Fruit fly (Drosophila melanogaster): ENCODE measurements around the gene Amnionless.

The Amnionless gene

dm6 chr2L:297480-298284 lies 8.7 kb upstream of the Amnionless start, which contains the start of gene Pi3K21B (continued):
- peak; percentile 38 for TF ChIP-seq schlank (tag; optimal IDR thresholded peaks at IDR 0.05)
- TF ChIP-seq CG9609 (GFP tag; optimal IDR thresholded peaks at IDR 0.05): peak; percentile 92
- TF ChIP-seq trh (GFP tag; optimal IDR thresholded peaks at IDR 0.05): peak; percentile 78
- peak; percentile 87 for TF ChIP-seq CG5245 (GFP tag; optimal IDR thresholded peaks at IDR 0.05)
- peak; percentile 86 for TF ChIP-seq row (GFP tag; IDR thresholded peaks at IDR 0.05)
- peak; percentile 88 for TF ChIP-seq unpg (GFP tag; optimal IDR thresholded peaks at IDR 0.05)
- peak; percentile 94 for TF ChIP-seq tin (GFP tag; optimal IDR thresholded peaks at IDR 0.05)
- peak; percentile 83 for TF ChIP-seq so (GFP tag; IDR thresholded peaks at IDR 0.05)
- peak; percentile 86 for TF ChIP-seq Oli (tag; optimal IDR thresholded peaks at IDR 0.05)
- peak; percentile 74 for TF ChIP-seq B-H1 (GFP tag; IDR thresholded peaks at IDR 0.05)
- TF ChIP-seq MTF-1 (GFP tag; optimal IDR thresholded peaks at IDR 0.05; ENCODE audit: borderline replicate concordance): peak; percentile 35
- 0 out of 2 replicates have a peak, but pooled peaks have one; percentile 31 for TF ChIP-seq danr (GFP tag; IDR thresholded peaks at IDR 0.05)
- peak; percentile 100 for TF ChIP-seq Ets65A (GFP tag)
- peak; percentile 82 for TF ChIP-seq luna (GFP tag; optimal IDR thresholded peaks at IDR 0.05)
- no peak for TF ChIP-seq Tbp (GFP tag; optimal IDR thresholded peaks at IDR 0.05)
- peak; percentile 62 for TF ChIP-seq CG2202 (tag; optimal IDR thresholded peaks at IDR 0.05)
- peak in 1 of 2 experiments; percentile 27 for TF ChIP-seq Hr78 (GFP tag; optimal IDR thresholded peaks at IDR 0.05)
- peak; percentile 88 for TF ChIP-seq slou (GFP tag; optimal IDR thresholded peaks at IDR 0.05)
- TF ChIP-seq btn (GFP tag; optimal IDR thresholded peaks at IDR 0.05): peak; percentile 69
- peak; percentile 97 for TF ChIP-seq MESR4 (GFP tag; optimal IDR thresholded peaks at IDR 0.05)
- peak; percentile 56 for TF ChIP-seq Drgx (GFP tag; IDR thresholded peaks at IDR 0.05)
- TF ChIP-seq CG10654 (GFP tag; optimal IDR thresholded peaks at IDR 0.05): peak; percentile 86
- peak; percentile 69 for TF ChIP-seq CG5180 (GFP tag; optimal IDR thresholded peaks at IDR 0.05)
- TF ChIP-seq crc (GFP tag; optimal IDR thresholded peaks at IDR 0.05): peak; percentile 77
- no peak for TF ChIP-seq tll (GFP tag; optimal IDR thresholded peaks at IDR 0.05)
- peak; percentile 93 for TF ChIP-seq CG15696 (tag; optimal IDR thresholded peaks at IDR 0.05)
- TF ChIP-seq CG31388 (GFP tag; optimal IDR thresholded peaks at IDR 0.05): peak; percentile 82
- peak; percentile 78 for TF ChIP-seq CG6272 (GFP tag; IDR thresholded peaks at IDR 0.05)
- peak; percentile 78 for TF ChIP-seq CG10431 (GFP tag; optimal IDR thresholded peaks at IDR 0.05)
- peak; percentile 93 for TF ChIP-seq CG13424 (tag; optimal IDR thresholded peaks at IDR 0.05)
- TF ChIP-seq psq (GFP tag; optimal IDR thresholded peaks at IDR 0.05): peak; percentile 54
- TF ChIP-seq vfl (GFP tag; optimal IDR thresholded peaks at IDR 0.05): peak; percentile 92
- peak; percentile 75 for TF ChIP-seq CG30020 (tag; optimal IDR thresholded peaks at IDR 0.05)
- peak; percentile 84 for TF ChIP-seq Six4 (GFP tag; optimal IDR thresholded peaks at IDR 0.05)
- peak; percentile 29 for TF ChIP-seq CTCF (GFP tag; optimal IDR thresholded peaks at IDR 0.05)
- TF ChIP-seq CG18599 (GFP tag; optimal IDR thresholded peaks at IDR 0.05): peak; percentile 92
- peak; percentile 95 for TF ChIP-seq Xbp1 (GFP tag; optimal IDR thresholded peaks at IDR 0.05)
- peak; percentile 86 for TF ChIP-seq CG16863 (GFP tag; optimal IDR thresholded peaks at IDR 0.05)
- TF ChIP-seq D19A (tag; optimal IDR thresholded peaks at IDR 0.05): peak; percentile 78
- peak; percentile 57 for TF ChIP-seq wek (GFP tag; optimal IDR thresholded peaks at IDR 0.05)
- TF ChIP-seq lola (GFP tag; optimal IDR thresholded peaks at IDR 0.05): peak in 1 of 3 experiments; percentile 90
- TF ChIP-seq grn (GFP tag; optimal IDR thresholded peaks at IDR 0.05): peak; percentile 56
- peak; percentile 81 for TF ChIP-seq CG12769 (tag; optimal IDR thresholded peaks at IDR 0.05)
- peak; percentile 60 for TF ChIP-seq Lhr (GFP tag; optimal IDR thresholded peaks at IDR 0.05)
- peak; percentile 95 for TF ChIP-seq CoRest (tag; optimal IDR thresholded peaks at IDR 0.05)
- TF ChIP-seq Hey (tag; optimal IDR thresholded peaks at IDR 0.05): peak; percentile 71
- TF ChIP-seq HLH4C (GFP tag; IDR thresholded peaks at IDR 0.05; ENCODE audit: partially characterized antibody): no peak
- TF ChIP-seq tx (GFP tag; optimal IDR thresholded peaks at IDR 0.05): peak; percentile 90
- TF ChIP-seq eve (GFP tag; optimal IDR thresholded peaks at IDR 0.05): no peak
